Fruit fly (Drosophila melanogaster) whole organism, embryonic: ENCODE results near the gene glu.

ENCODE experiments used
- Aef1 ChIP-seq: fragments of 200-800 bp; sonication (Bioruptor generic); IDR thresholded peaks from 3 replicates; pipeline ENCODE4 v1.3.6; 2022; ENCODE audit warnings: missing biosample characterization, missing genetic modification characterization
- CG10267 ChIP-seq: fragments of 200-800 bp; sonication (Bioruptor generic); optimal IDR thresholded peaks from 2 replicates; lab custom pipeline; 2018; ENCODE audit warnings: missing biosample characterization, mild to moderate bottlenecking, missing genetic modification characterization, moderate library complexity
- CG1233 ChIP-seq: fragments of 200-800 bp; sonication (Bioruptor generic); optimal IDR thresholded peaks from 4 replicates; lab custom pipeline; 2018; ENCODE audit warnings: missing biosample characterization, mild to moderate bottlenecking, missing genetic modification characterization
- CG13123 ChIP-seq: fragments of 200-800 bp; sonication (Bioruptor generic); optimal IDR thresholded peaks from 2 replicates; lab custom pipeline; 2016; ENCODE audit warnings: missing biosample characterization, missing genetic modification characterization
- CG15479 ChIP-seq: fragments of 200-800 bp; sonication (Bioruptor generic); optimal IDR thresholded peaks from 3 replicates; lab custom pipeline; 2019; ENCODE audit warnings: missing biosample characterization, mild to moderate bottlenecking, missing genetic modification characterization, moderate library complexity
- CG15514 ChIP-seq: fragments of 200-800 bp; sonication (Bioruptor generic); optimal IDR thresholded peaks from 3 replicates; lab custom pipeline; 2017; ENCODE audit warnings: missing biosample characterization, missing genetic modification characterization, mild to moderate bottlenecking, moderate library complexity, missing genetic modification reagents
- CG15696 ChIP-seq: fragments of 200-800 bp; sonication (Bioruptor generic); optimal IDR thresholded peaks from 2 replicates; lab custom pipeline; 2019; ENCODE audit warnings: missing biosample characterization, mild to moderate bottlenecking, missing genetic modification characterization, moderate library complexity
- CG1792 ChIP-seq: fragments of 200-800 bp; sonication (Bioruptor generic); optimal IDR thresholded peaks from 2 replicates; lab custom pipeline; 2016; ENCODE audit warnings: missing biosample characterization, missing genetic modification characterization
- CG3163 ChIP-seq: fragments of 200-800 bp; sonication (Bioruptor generic); optimal IDR thresholded peaks from 3 replicates; lab custom pipeline; 2016; ENCODE audit warnings: missing biosample characterization, missing genetic modification characterization
- CG34224 ChIP-seq: fragments of 200-800 bp; sonication (Bioruptor generic); IDR thresholded peaks from 3 replicates; pipeline ENCODE4 v1.3.6; 2022; ENCODE audit warnings: missing biosample characterization, missing genetic modification characterization; ENCODE audit not compliant: partially characterized antibody
- CG3726 ChIP-seq: fragments of 200-800 bp; sonication (Bioruptor generic); IDR thresholded peaks from 3 replicates; pipeline ENCODE4, ENCODE4 v1.3.6; 2022; ENCODE audit warnings: missing biosample characterization, missing genetic modification characterization
- CG7357 ChIP-seq: fragments of 200-800 bp; sonication (Bioruptor generic); IDR thresholded peaks from 3 replicates; pipeline ENCODE4 v1.3.6; 2022; ENCODE audit warnings: missing biosample characterization, missing genetic modification characterization
- CG8290 ChIP-seq, 3 experiments: fragments of 200-800 bp; sonication (Bioruptor generic); optimal IDR thresholded peaks; 2 replicates each; lab custom pipeline; 2016 to 2019; ENCODE audit warnings: missing biosample characterization in 3 of 3, missing genetic modification characterization in 3 of 3, mild to moderate bottlenecking in 2 of 3, moderate library complexity in 1 of 3
- CG9876 ChIP-seq: fragments of 200-800 bp; sonication (Bioruptor generic); optimal IDR thresholded peaks from 2 replicates; lab custom pipeline; 2016; ENCODE audit warnings: missing biosample characterization, missing genetic modification characterization
- CrebB ChIP-seq: fragments of 200-800 bp; sonication (Bioruptor generic); optimal IDR thresholded peaks from 3 replicates; lab custom pipeline; 2018; ENCODE audit warnings: missing biosample characterization, mild to moderate bottlenecking, missing genetic modification characterization
- Dbx ChIP-seq: fragments of 200-800 bp; sonication (Bioruptor generic); IDR thresholded peaks from 3 replicates; pipeline ENCODE4 v1.3.6; 2022; ENCODE audit warnings: missing biosample characterization, missing genetic modification characterization
- Dp ChIP-seq: fragments of 200-800 bp; sonication (Bioruptor generic); optimal IDR thresholded peaks from 2 replicates; lab custom pipeline; 2018; ENCODE audit warnings: missing biosample characterization, mild to moderate bottlenecking, missing genetic modification characterization, moderate library complexity
- E2f1 ChIP-seq: fragments of 200-800 bp; sonication (Bioruptor generic); IDR thresholded peaks from 2 replicates; pipeline ENCODE4 v1.3.6; 2022; ENCODE audit warnings: missing biosample characterization, missing genetic modification characterization
- Ets97D ChIP-seq: fragments of 200-800 bp; sonication (Bioruptor generic); optimal IDR thresholded peaks from 3 replicates; lab custom pipeline; 2016; ENCODE audit warnings: missing biosample characterization, missing genetic modification characterization
- Fer2 ChIP-seq: fragments of 200-800 bp; sonication (Bioruptor generic); optimal IDR thresholded peaks from 2 replicates; lab custom pipeline; 2018; ENCODE audit warnings: missing biosample characterization, mild to moderate bottlenecking, missing genetic modification characterization, moderate library complexity
- HLH4C ChIP-seq: fragments of 200-800 bp; sonication (Bioruptor generic); IDR thresholded peaks from 3 replicates; pipeline ENCODE4 v1.3.6; 2022; ENCODE audit warnings: missing biosample characterization, missing genetic modification characterization; ENCODE audit not compliant: partially characterized antibody
- HmgZ ChIP-seq: fragments of 200-800 bp; sonication (Bioruptor generic); optimal IDR thresholded peaks from 2 replicates; lab custom pipeline; 2018; ENCODE audit warnings: missing biosample characterization, mild to moderate bottlenecking, missing genetic modification characterization
- Kr ChIP-seq: fragments of 200-800 bp; sonication (Bioruptor generic); optimal IDR thresholded peaks from 2 replicates; lab custom pipeline; 2017; ENCODE audit warnings: missing biosample characterization, mild to moderate bottlenecking, missing genetic modification characterization
- Lpt ChIP-seq: fragments of >200 bp; optimal IDR thresholded peaks from 2 replicates; lab custom pipeline; 2018; ENCODE audit warnings: missing biosample characterization, missing genetic modification characterization
- Oli ChIP-seq: fragments of 200-800 bp; sonication (Bioruptor generic); optimal IDR thresholded peaks from 2 replicates; lab custom pipeline; 2018; ENCODE audit warnings: missing biosample characterization, mild to moderate bottlenecking, missing genetic modification characterization, moderate library complexity
- Ptx1 ChIP-seq: fragments of 200-800 bp; sonication (Bioruptor generic); IDR thresholded peaks from 2 replicates; pipeline ENCODE4 v1.3.6; 2022; ENCODE audit warnings: missing biosample characterization, missing genetic modification characterization
- Ravus ChIP-seq: fragments of 200-800 bp; sonication (Bioruptor generic); IDR thresholded peaks from 2 replicates; pipeline ENCODE4 v1.3.6; 2022; ENCODE audit warnings: missing biosample characterization, missing genetic modification characterization
- Side ChIP-seq: fragments of 200-800 bp; sonication (Bioruptor generic); optimal IDR thresholded peaks from 2 replicates; lab custom pipeline; 2016; ENCODE audit warnings: missing biosample characterization, missing genetic modification characterization
- ap ChIP-seq: fragments of 200-800 bp; sonication (Bioruptor generic); IDR thresholded peaks from 2 replicates; pipeline ENCODE4 v1.3.6; 2022; ENCODE audit warnings: missing biosample characterization, missing genetic modification characterization
- bbx ChIP-seq: fragments of 200-800 bp; sonication (Bioruptor generic); IDR thresholded peaks from 2 replicates; pipeline ENCODE4 v1.3.6; 2022; ENCODE audit warnings: missing biosample characterization, missing genetic modification characterization; ENCODE audit not compliant: partially characterized antibody
- chm ChIP-seq: fragments of 200-800 bp; sonication (Bioruptor generic); IDR thresholded peaks from 2 replicates; pipeline ENCODE4 v1.3.6; 2022; ENCODE audit warnings: missing biosample characterization, missing genetic modification characterization
- dan ChIP-seq: fragments of 200-800 bp; sonication (Bioruptor generic); IDR thresholded peaks from 2 replicates; pipeline ENCODE4 v1.3.6; 2022; ENCODE audit warnings: missing biosample characterization, missing genetic modification characterization
- dysf ChIP-seq: fragments of 200-800 bp; sonication (Bioruptor generic); IDR thresholded peaks from 3 replicates; pipeline ENCODE4 v1.3.6; 2022; ENCODE audit warnings: missing biosample characterization, missing genetic modification characterization
- eve ChIP-seq, 2 experiments: fragments of >200 bp; optimal IDR thresholded peaks; 2 replicates each; lab custom pipeline; 2017; ENCODE audit warnings: missing biosample characterization in 2 of 2, missing genetic modification characterization in 2 of 2
- fd3F ChIP-seq: fragments of 200-800 bp; sonication (Bioruptor generic); optimal IDR thresholded peaks from 2 replicates; lab custom pipeline; 2018; ENCODE audit warnings: missing biosample characterization, mild to moderate bottlenecking, missing genetic modification characterization, moderate library complexity
- grau ChIP-seq: fragments of 200-800 bp; optimal IDR thresholded peaks from 3 replicates; lab custom pipeline; 2019; ENCODE audit warnings: missing biosample characterization, mild to moderate bottlenecking, missing genetic modification characterization, moderate library complexity
- gt ChIP-seq: fragments of 200-800 bp; sonication (Bioruptor generic); IDR thresholded peaks from 2 replicates; pipeline ENCODE4 v1.3.6; 2022; ENCODE audit warnings: missing biosample characterization, missing genetic modification characterization
- h ChIP-seq: fragments of >200 bp; optimal IDR thresholded peaks from 2 replicates; lab custom pipeline; 2017
- ind ChIP-seq: fragments of 200-800 bp; sonication (Bioruptor generic); optimal IDR thresholded peaks from 3 replicates; lab custom pipeline; 2016; ENCODE audit warnings: missing biosample characterization, missing genetic modification characterization
- jumu ChIP-seq: fragments of 200-800 bp; sonication (Bioruptor generic); optimal IDR thresholded peaks from 3 replicates; lab custom pipeline; 2016; ENCODE audit warnings: missing biosample characterization, missing genetic modification characterization
- mirr ChIP-seq: fragments of 200-800 bp; sonication (Bioruptor generic); optimal IDR thresholded peaks from 3 replicates; lab custom pipeline; 2018; ENCODE audit warnings: missing biosample characterization, mild to moderate bottlenecking, missing genetic modification characterization
- mld ChIP-seq: fragments of 200-800 bp; sonication (Bioruptor generic); IDR thresholded peaks from 3 replicates; pipeline ENCODE4 v1.3.6; 2022; ENCODE audit warnings: missing biosample characterization, missing genetic modification characterization; ENCODE audit not compliant: partially characterized antibody
- oc ChIP-seq: fragments of 200-800 bp; sonication (Bioruptor generic); optimal IDR thresholded peaks from 2 replicates; lab custom pipeline; 2018; ENCODE audit warnings: missing biosample characterization, mild to moderate bottlenecking, missing genetic modification characterization, moderate library complexity
- peb ChIP-seq: fragments of 200-800 bp; sonication (Bioruptor generic); IDR thresholded peaks from 2 replicates; pipeline ENCODE4 v1.3.6; 2022; ENCODE audit warnings: missing biosample characterization, missing genetic modification characterization
- pfk ChIP-seq: fragments of 200-800 bp; sonication (Bioruptor generic); optimal IDR thresholded peaks from 2 replicates; lab custom pipeline; 2018; ENCODE audit warnings: missing biosample characterization, mild to moderate bottlenecking, missing genetic modification characterization, moderate library complexity
- pnt ChIP-seq: fragments of 200-800 bp; sonication (Bioruptor generic); optimal IDR thresholded peaks from 3 replicates; lab custom pipeline; 2016; ENCODE audit warnings: missing biosample characterization, missing genetic modification characterization
- ro ChIP-seq: fragments of 200-800 bp; sonication (Bioruptor generic); IDR thresholded peaks from 2 replicates; pipeline ENCODE4 v1.3.6; 2022; ENCODE audit warnings: missing biosample characterization, missing genetic modification characterization
- tio ChIP-seq: fragments of 200-800 bp; sonication (Bioruptor generic); optimal IDR thresholded peaks from 2 replicates; lab custom pipeline; 2017; ENCODE audit warnings: missing biosample characterization, missing genetic modification characterization, inconsistent platforms
- trem ChIP-seq: fragments of 200-800 bp; optimal IDR thresholded peaks from 3 replicates; lab custom pipeline; 2019; ENCODE audit warnings: missing biosample characterization, mild to moderate bottlenecking, missing genetic modification characterization, moderate library complexity
- vfl ChIP-seq: fragments of 200-800 bp; sonication (Bioruptor generic); optimal IDR thresholded peaks from 2 replicates; lab custom pipeline; 2016; ENCODE audit warnings: missing biosample characterization, missing genetic modification characterization
- yki ChIP-seq: fragments of >200 bp; optimal IDR thresholded peaks from 3 replicates; lab custom pipeline; 2018
- zen ChIP-seq: fragments of 200-800 bp; sonication (Bioruptor generic); optimal IDR thresholded peaks from 3 replicates; lab custom pipeline; 2018; ENCODE audit warnings: missing biosample characterization, mild to moderate bottlenecking, missing genetic modification characterization, moderate library complexity

glu gene

dm6 chr2L:16727578-16728023 is 10.6 kb downstream of the glu start, which contains the start of gene VhaSFD (continued):
- TF ChIP-seq CrebB (peak; percentile 31), CG13123 (GFP tag; lab: Kevin White, UChicago) (no peak), ap (GFP tag; lab: Robert Waterston, UW) (no peak), dysf (GFP tag; lab: Robert Waterston, UW) (no peak; the same call in 2 of the 3 replicates), Aef1 (GFP tag; lab: Robert Waterston, UW) (no peak), CG15479 (no peak), ind (GFP tag; lab: Kevin White, UChicago) (no peak), yki (lab: Kevin White, UChicago) (no peak), Ravus (GFP tag; lab: Robert Waterston, UW) (no peak), CG3726 (GFP tag; lab: Robert Waterston, UW) (no peak), zen (no peak), dan (GFP tag; lab: Robert Waterston, UW) (no peak), CG34224 (GFP tag; lab: Robert Waterston, UW) (peak; percentile 72), CG15696 (peak; percentile 28), Ptx1 (GFP tag; lab: Robert Waterston, UW) (no peak), Kr (GFP tag; lab: Kevin White, UChicago) (no peak), pfk (no peak), CG7357 (no peak), CG8290 (GFP tag; optimal IDR thresholded peaks at IDR 0.05; lab: Kevin White, UChicago) (no peak), CG8290 (tag; optimal IDR thresholded peaks at IDR 0.05; lab: Kevin White, UChicago) (peak in 1 of 2 experiments; percentile 71), mirr (peak; percentile 33), Side (GFP tag; lab: Kevin White, UChicago) (no peak), gt (GFP tag; lab: Robert Waterston, UW) (no peak), peb (no peak), HLH4C (GFP tag; lab: Robert Waterston, UW) (peak; percentile 68), chm (GFP tag; lab: Robert Waterston, UW) (peak; percentile 63; the same call in 1 of the 2 replicates), fd3F (GFP tag; lab: Kevin White, UChicago) (peak; percentile 16), oc (tag; lab: Kevin White, UChicago) (no peak), vfl (GFP tag; lab: Kevin White, UChicago) (no peak), CG3163 (GFP tag; lab: Kevin White, UChicago) (no peak), HmgZ (peak; percentile 57), CG1233 (GFP tag; lab: Kevin White, UChicago) (peak; percentile 5), eve (GFP tag; optimal IDR thresholded peaks at IDR 0.05; lab: Kevin White, UChicago) (no peak), grau (tag; lab: Kevin White, UChicago) (peak; percentile 42), tio (GFP tag; lab: Kevin White, UChicago) (no peak), mld (GFP tag; lab: Robert Waterston, UW) (no peak; the same call in 2 of the 3 replicates), CG15514 (GFP tag; lab: Kevin White, UChicago) (peak; percentile 68), pnt (no peak), CG10267 (peak; percentile 61), jumu (GFP tag; lab: Kevin White, UChicago) (no peak), Dbx (GFP tag; lab: Robert Waterston, UW) (0 out of 3 replicates have a peak, but pooled peaks have one; percentile 14), h (lab: Kevin White, UChicago) (no peak), Lpt (GFP tag; lab: Kevin White, UChicago) (no peak), E2f1 (no peak), Dp (GFP tag; lab: Kevin White, UChicago) (peak; percentile 71), trem (tag; lab: Kevin White, UChicago) (peak; percentile 99), Fer2 (tag; lab: Kevin White, UChicago) (peak; percentile 10), bbx (GFP tag; lab: Robert Waterston, UW) (peak; percentile 73), Oli (tag; lab: Kevin White, UChicago) (no peak), Ets97D (GFP tag; lab: Kevin White, UChicago) (peak; percentile 40), CG9876 (no peak), CG1792 (GFP tag; lab: Kevin White, UChicago) (no peak), ro (no peak)
